Worm (Caenorhabditis elegans) whole organism, early embryonic: ENCODE results near the gene nhr-163.

Experiments
- hnd-1 ChIP-seq: sonication (generic microtip); optimal IDR thresholded peaks from 2 replicates; lab custom pipeline; 2016; ENCODE audit warnings: missing genetic modification characterization, missing compliant biosample characterization
- pes-1 ChIP-seq: fragments of 200-800 bp; sonication (Bioruptor generic); IDR thresholded peaks from 2 replicates; pipeline ENCODE4 v1.3.6; 2022; ENCODE audit warnings: missing genetic modification reagents, missing genetic modification characterization, missing compliant biosample characterization

- TF ChIP-seq pes-1 (GFP tag; lab: Robert Waterston, UW) = no peak
- no peak for TF ChIP-seq hnd-1
Observed at ce11 chrV:6935878-6936277, 50.0 kb downstream of the nhr-163 start, which contains the start of gene Y57E12B.10.
